Worm (Caenorhabditis elegans) whole organism, midembryonic: Measurements from ENCODE around the gene fbxb-52.

Experiments used
- flt-1 ChIP-seq: fragments of 200-800 bp; sonication (Bioruptor generic); IDR thresholded peaks from 2 replicates; pipeline ENCODE4 v1.3.6; 2022; ENCODE audit warnings: missing genetic modification characterization, missing compliant biosample characterization
- ref-1 ChIP-seq: fragments of 200-800 bp; sonication (Bioruptor generic); conservative IDR thresholded peaks from 2 replicates; pipeline ENCODE4 v1.3.6; 2022; ENCODE audit warnings: missing genetic modification reagents, missing genetic modification characterization, missing compliant biosample characterization

DNA sequence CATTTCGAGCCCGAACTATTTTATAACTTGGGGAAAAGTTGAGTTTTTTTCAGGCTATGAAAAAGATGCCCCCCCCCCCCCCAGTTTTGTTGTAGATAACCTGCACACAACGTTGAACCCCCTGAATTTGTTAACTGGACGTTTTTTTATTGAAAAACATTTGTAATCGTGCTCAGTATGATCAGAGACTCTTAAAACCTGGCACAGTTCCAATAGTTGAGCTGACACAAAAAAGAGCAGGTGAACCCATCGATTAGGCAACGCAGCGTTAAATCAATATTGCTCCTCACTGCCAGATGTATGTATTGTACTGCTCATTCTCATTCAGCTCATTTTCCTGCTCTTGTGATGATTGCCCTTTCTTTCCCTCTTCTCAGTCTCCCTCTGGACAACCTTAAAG lies 4.8 kb downstream of the fbxb-52 start, which contains the start of gene K05F6.12:
- TF ChIP-seq flt-1: no peak
- no peak for TF ChIP-seq ref-1 (GFP tag; lab: Robert Waterston, UW)
